Fruit fly (Drosophila melanogaster): ENCODE measurements around the gene ppk19.

dm6 chr3R:29697841-29698240, 25.6 kb downstream of the ppk19 start:
- TF ChIP-seq acj6 (GFP tag; optimal IDR thresholded peaks at IDR 0.05): no peak
- no peak for TF ChIP-seq esn (GFP tag; optimal IDR thresholded peaks at IDR 0.05)
